Worm (Caenorhabditis elegans) whole organism, young adult: ENCODE data around the gene ndua-12.

Experiments
- B0019.2 ChIP-seq: fragments of 200-800 bp; sonication (Bioruptor generic); conservative IDR thresholded peaks from 2 replicates; pipeline ENCODE4 v1.3.6; 2022; ENCODE audit warnings: missing genetic modification reagents, missing genetic modification characterization, missing compliant biosample characterization
- D2030.7 ChIP-seq: fragments of 200-800 bp; sonication (Bioruptor generic); IDR thresholded peaks from 2 replicates; pipeline ENCODE4 v1.3.6; 2022; ENCODE audit warnings: missing genetic modification reagents, missing genetic modification characterization, missing compliant biosample characterization
- F33H1.4 ChIP-seq: fragments of 200-800 bp; sonication (Bioruptor generic); IDR thresholded peaks from 2 replicates; pipeline ENCODE4 v1.3.6; 2022; ENCODE audit warnings: missing genetic modification reagents, missing genetic modification characterization, missing compliant biosample characterization
- F39B2.1 ChIP-seq: fragments of 200-800 bp; sonication (Bioruptor generic); IDR thresholded peaks from 2 replicates; pipeline ENCODE4 v1.3.6; 2022; ENCODE audit warnings: missing genetic modification reagents, missing genetic modification characterization, missing compliant biosample characterization
- F57C9.4 ChIP-seq: sonication (generic microtip); optimal IDR thresholded peaks from 2 replicates; lab custom pipeline; 2017; ENCODE audit warnings: mild to moderate bottlenecking, missing genetic modification characterization, missing compliant biosample characterization
- T26A5.8 ChIP-seq: sonication (generic microtip); optimal IDR thresholded peaks from 2 replicates; lab custom pipeline; 2016; ENCODE audit warnings: missing genetic modification characterization, missing compliant biosample characterization
- Y53F4B.3 ChIP-seq: fragments of 200-800 bp; sonication (Bioruptor generic); IDR thresholded peaks from 2 replicates; pipeline ENCODE4 v1.3.6; 2022; ENCODE audit warnings: missing genetic modification reagents, missing genetic modification characterization, missing compliant biosample characterization
- Y53G8AR.9 ChIP-seq: fragments of 200-800 bp; sonication (Bioruptor generic); conservative IDR thresholded peaks from 2 replicates; pipeline ENCODE4 v1.3.6; 2022; ENCODE audit warnings: missing genetic modification reagents, missing genetic modification characterization, missing compliant biosample characterization
- Y56A3A.18 ChIP-seq: fragments of 200-800 bp; sonication (Bioruptor generic); IDR thresholded peaks from 2 replicates; pipeline ENCODE4 v1.3.6; 2022; ENCODE audit warnings: missing genetic modification reagents, missing genetic modification characterization, missing compliant biosample characterization
- Y67H2A.10 ChIP-seq: fragments of 200-800 bp; sonication (Bioruptor generic); conservative IDR thresholded peaks from 2 replicates; pipeline ENCODE4 v1.3.6; 2022; ENCODE audit warnings: missing genetic modification reagents, missing genetic modification characterization, missing compliant biosample characterization
- Y79H2A.3 ChIP-seq: fragments of 200-800 bp; sonication (Bioruptor generic); conservative IDR thresholded peaks from 2 replicates; pipeline ENCODE4 v1.3.6; 2022; ENCODE audit warnings: missing genetic modification reagents, missing genetic modification characterization, missing compliant biosample characterization
- Y95B8A.8 ChIP-seq: fragments of 200-800 bp; sonication (Bioruptor generic); IDR thresholded peaks from 2 replicates; pipeline ENCODE4 v1.3.6; 2022; ENCODE audit warnings: missing genetic modification reagents, missing genetic modification characterization, missing compliant biosample characterization
- aptf-3 ChIP-seq: fragments of 200-800 bp; sonication (Bioruptor generic); IDR thresholded peaks from 2 replicates; pipeline ENCODE4 v1.3.6; 2022; ENCODE audit warnings: missing genetic modification characterization, missing compliant biosample characterization
- attf-6 ChIP-seq: fragments of 200-800 bp; sonication (Bioruptor generic); IDR thresholded peaks from 2 replicates; pipeline ENCODE4 v1.3.6; 2022; ENCODE audit warnings: missing genetic modification reagents, missing genetic modification characterization, missing compliant biosample characterization
- ceh-100 ChIP-seq: fragments of 200-800 bp; sonication (Bioruptor generic); IDR thresholded peaks from 2 replicates; pipeline ENCODE4 v1.3.6; 2022; ENCODE audit warnings: missing genetic modification reagents, missing genetic modification characterization, missing compliant biosample characterization
- ceh-40 ChIP-seq: fragments of 200-800 bp; sonication (Bioruptor generic); IDR thresholded peaks from 2 replicates; pipeline ENCODE4 v1.3.6; 2022; ENCODE audit warnings: missing genetic modification characterization, missing compliant biosample characterization
- ceh-79 ChIP-seq: sonication (generic microtip); optimal IDR thresholded peaks from 2 replicates; lab custom pipeline; 2017; ENCODE audit warnings: mild to moderate bottlenecking, missing genetic modification characterization, missing compliant biosample characterization
- ceh-91 ChIP-seq: fragments of 200-800 bp; sonication (Bioruptor generic); IDR thresholded peaks from 2 replicates; pipeline ENCODE4 v1.3.6; 2022; ENCODE audit warnings: missing genetic modification reagents, missing genetic modification characterization, missing compliant biosample characterization
- dox-1 ChIP-seq: fragments of 200-800 bp; sonication (Bioruptor generic); IDR thresholded peaks from 2 replicates; pipeline ENCODE4 v1.3.6; 2022; ENCODE audit warnings: missing genetic modification reagents, missing genetic modification characterization, missing compliant biosample characterization
- dpl-1 ChIP-seq: fragments of 150-350 bp; optimal IDR thresholded peaks from 2 replicates; lab custom pipeline; 2014; ENCODE audit warnings: missing biosample characterization, missing genetic modification reagents, missing genetic modification characterization
- egl-18 ChIP-seq: fragments of 200-800 bp; sonication (Bioruptor generic); IDR thresholded peaks from 2 replicates; pipeline ENCODE4 v1.3.6; 2022; ENCODE audit warnings: missing genetic modification reagents, missing genetic modification characterization, missing compliant biosample characterization
- egl-44 ChIP-seq: fragments of 200-800 bp; sonication (Bioruptor generic); IDR thresholded peaks from 2 replicates; pipeline ENCODE4 v1.3.6; 2022; ENCODE audit warnings: missing genetic modification reagents, missing genetic modification characterization, missing compliant biosample characterization
- egrh-3 ChIP-seq: fragments of 200-800 bp; sonication (Bioruptor generic); IDR thresholded peaks from 2 replicates; pipeline ENCODE4 v1.3.6; 2022; ENCODE audit warnings: missing genetic modification reagents, missing genetic modification characterization, missing compliant biosample characterization
- ekl-4 ChIP-seq: fragments of 200-800 bp; sonication (Bioruptor generic); IDR thresholded peaks from 2 replicates; pipeline ENCODE4 v1.3.6; 2022; ENCODE audit warnings: missing genetic modification reagents, missing genetic modification characterization, missing compliant biosample characterization
- hsf-1 ChIP-seq: fragments of 200-800 bp; sonication (Bioruptor generic); IDR thresholded peaks from 2 replicates; pipeline ENCODE4 v1.3.6; 2022; ENCODE audit warnings: missing genetic modification reagents, missing genetic modification characterization, missing compliant biosample characterization
- lin-40 ChIP-seq: sonication (generic microtip); optimal IDR thresholded peaks from 2 replicates; lab custom pipeline; 2016; ENCODE audit warnings: missing genetic modification characterization, mild to moderate bottlenecking, missing compliant biosample characterization, missing genotype, missing genetic modification reagents
- madf-3 ChIP-seq: fragments of 200-800 bp; sonication (Bioruptor generic); IDR thresholded peaks from 2 replicates; pipeline ENCODE4 v1.3.6; 2022; ENCODE audit warnings: missing genetic modification reagents, missing genetic modification characterization, missing compliant biosample characterization
- madf-6 ChIP-seq: fragments of 200-800 bp; sonication (Bioruptor generic); IDR thresholded peaks from 2 replicates; pipeline ENCODE4 v1.3.6; 2022; ENCODE audit warnings: missing genetic modification reagents, missing genetic modification characterization, missing compliant biosample characterization
- madf-8 ChIP-seq: fragments of 200-800 bp; sonication (Bioruptor generic); conservative IDR thresholded peaks from 2 replicates; pipeline ENCODE4 v1.3.6; 2022; ENCODE audit warnings: missing genetic modification reagents, missing genetic modification characterization, missing compliant biosample characterization
- nfyb-1 ChIP-seq: fragments of 200-800 bp; sonication (Bioruptor generic); IDR thresholded peaks from 2 replicates; pipeline ENCODE4 v1.3.6; 2022; ENCODE audit warnings: missing genetic modification reagents, missing genetic modification characterization, missing compliant biosample characterization
- pbrm-1 ChIP-seq: fragments of 200-800 bp; sonication (Bioruptor generic); IDR thresholded peaks from 2 replicates; pipeline ENCODE4 v1.3.6; 2022; ENCODE audit warnings: missing genetic modification reagents, missing genetic modification characterization, missing compliant biosample characterization
- rcor-1 ChIP-seq: fragments of 200-800 bp; sonication (Bioruptor generic); IDR thresholded peaks from 2 replicates; pipeline ENCODE4 v1.3.6; 2022; ENCODE audit warnings: missing genetic modification reagents, missing genetic modification characterization, missing compliant biosample characterization
- unc-62 ChIP-seq: fragments of 150-350 bp; optimal IDR thresholded peaks from 2 replicates; lab custom pipeline; 2014; ENCODE audit warnings: missing biosample characterization, missing genetic modification reagents, missing genetic modification characterization
- ztf-25 ChIP-seq: fragments of 200-800 bp; sonication (Bioruptor generic); IDR thresholded peaks from 2 replicates; pipeline ENCODE4 v1.3.6; 2022; ENCODE audit warnings: missing genetic modification reagents, missing genetic modification characterization, missing compliant biosample characterization

The ndua-12 gene

ce11 chrIV:2756073-2756472, 36.4 kb upstream of the ndua-12 start (continued):
- TF ChIP-seq madf-6 (GFP tag; lab: Robert Waterston, UW) (peak; percentile 66), dox-1 (GFP tag; lab: Robert Waterston, UW) (peak; percentile 95), D2030.7 (GFP tag; lab: Robert Waterston, UW) (peak; percentile 84), egrh-3 (GFP tag; lab: Robert Waterston, UW) (peak; percentile 67), F39B2.1 (peak; percentile 73; the same call in 1 of the 2 replicates), madf-3 (GFP tag; lab: Robert Waterston, UW) (peak; percentile 73; the same call in 1 of the 2 replicates), ekl-4 (GFP tag; lab: Robert Waterston, UW) (peak; percentile 93), ceh-100 (GFP tag; lab: Robert Waterston, UW) (peak; percentile 70), ceh-40 (GFP tag; lab: Robert Waterston, UW) (peak; percentile 86), nfyb-1 (GFP tag; lab: Robert Waterston, UW) (peak; percentile 81), Y79H2A.3 (GFP tag; lab: Robert Waterston, UW) (peak; percentile 94), rcor-1 (GFP tag; lab: Robert Waterston, UW) (peak; percentile 80), B0019.2 (GFP tag; lab: Robert Waterston, UW) (peak; percentile 74)

ce11 chrIV:2755472-2755871, 35.8 kb upstream of the ndua-12 start:
- peak; percentile 99 for TF ChIP-seq hsf-1
- peak; percentile 77 for TF ChIP-seq dox-1 (GFP tag; lab: Robert Waterston, UW)
- peak; percentile 71; the same call in 1 of the 2 replicates for TF ChIP-seq Y79H2A.3 (GFP tag; lab: Robert Waterston, UW)
- peak; percentile 67; the same call in 1 of the 2 replicates for TF ChIP-seq egl-18
- TF ChIP-seq madf-3 (GFP tag; lab: Robert Waterston, UW), result peak; percentile 72; the same call in 1 of the 2 replicates
- TF ChIP-seq F39B2.1, result peak; percentile 89
- TF ChIP-seq Y67H2A.10 (GFP tag; lab: Robert Waterston, UW), result peak; percentile 32; the same call in 1 of the 2 replicates
- peak; percentile 46; the same call in 1 of the 2 replicates for TF ChIP-seq F33H1.4 (GFP tag; lab: Robert Waterston, UW)
- TF ChIP-seq attf-6 (GFP tag; lab: Robert Waterston, UW), result 0 out of 2 replicates have a peak, but pooled peaks have one; percentile 32
- peak; percentile 76 for TF ChIP-seq Y53F4B.3 (GFP tag; lab: Robert Waterston, UW)
- TF ChIP-seq madf-6 (GFP tag; lab: Robert Waterston, UW), result peak; percentile 63
- peak; percentile 53; the same call in 1 of the 2 replicates for TF ChIP-seq rcor-1 (GFP tag; lab: Robert Waterston, UW)
- TF ChIP-seq pbrm-1 (GFP tag; lab: Robert Waterston, UW), result peak; percentile 41; the same call in 1 of the 2 replicates
- peak; percentile 87 for TF ChIP-seq aptf-3
- TF ChIP-seq ztf-25 (GFP tag; lab: Robert Waterston, UW), result 0 out of 2 replicates have a peak, but pooled peaks have one; percentile 58
- peak; percentile 32; the same call in 1 of the 2 replicates for TF ChIP-seq ceh-91 (GFP tag; lab: Robert Waterston, UW)
- TF ChIP-seq ekl-4 (GFP tag; lab: Robert Waterston, UW), result peak; percentile 90
- peak; percentile 50; the same call in 1 of the 2 replicates for TF ChIP-seq ceh-100 (GFP tag; lab: Robert Waterston, UW)
- peak; percentile 49 for TF ChIP-seq Y56A3A.18 (GFP tag; lab: Robert Waterston, UW)
- peak; percentile 86 for TF ChIP-seq Y95B8A.8
- peak; percentile 72 for TF ChIP-seq D2030.7 (GFP tag; lab: Robert Waterston, UW)
- TF ChIP-seq nfyb-1 (GFP tag; lab: Robert Waterston, UW), result peak; percentile 64; the same call in 1 of the 2 replicates
- peak; percentile 34; the same call in 1 of the 2 replicates for TF ChIP-seq B0019.2 (GFP tag; lab: Robert Waterston, UW)
- TF ChIP-seq ceh-40 (GFP tag; lab: Robert Waterston, UW), result peak; percentile 84

ce11 chrIV:2754832-2755231, 35.2 kb upstream of the ndua-12 start:
- TF ChIP-seq hsf-1, result peak; percentile 93
- TF ChIP-seq, all 124 proteins: peak for 1; not testable (repeated sequence) for 123

- TF ChIP-seq unc-62 (no peak), ceh-79 (tag; lab: Kevin White, UChicago) (no peak), egl-44 (no peak), Y53G8AR.9 (GFP tag; lab: Robert Waterston, UW) (no peak), lin-40 (tag; lab: Kevin White, UChicago) (no peak), T26A5.8 (tag; lab: Kevin White, UChicago) (no peak), ceh-100 (GFP tag; lab: Robert Waterston, UW) (no peak), madf-8 (GFP tag; lab: Robert Waterston, UW) (no peak), F57C9.4 (tag; lab: Kevin White, UChicago) (no peak), dpl-1 (GFP tag; lab: Kevin White, UChicago) (no peak), Y79H2A.3 (GFP tag; lab: Robert Waterston, UW) (no peak)
- TF ChIP-seq, all 124 proteins: peak for 0
These were observed 33.9 kb upstream of the ndua-12 start for ce11 chrIV:2753541-2753940.
